Fruit fly (Drosophila melanogaster): ENCODE results near the gene CenG1A.

DNA sequence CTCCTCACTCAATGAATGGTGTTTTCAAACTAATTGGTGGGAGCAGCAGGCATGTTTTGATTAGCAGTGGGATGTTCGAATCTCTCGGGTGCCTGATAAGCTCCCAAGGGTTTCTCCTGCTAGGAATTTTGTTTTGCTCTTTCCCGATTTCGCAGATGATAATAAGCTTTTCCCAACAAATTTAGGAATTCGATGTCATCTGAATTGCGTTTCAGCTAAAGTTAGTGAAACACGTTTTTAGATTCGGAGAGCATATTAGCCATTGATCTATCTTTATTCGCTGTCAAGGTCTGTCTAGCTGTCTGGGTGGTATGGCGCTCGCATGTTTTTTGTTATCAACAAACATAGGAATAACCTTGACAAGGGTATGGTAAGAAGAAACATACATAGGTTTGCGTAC, 6.1 kb downstream of the CenG1A start, which contains the start of gene CG33307:
- no peak for TF ChIP-seq Abd-B (GFP tag; optimal IDR thresholded peaks at IDR 0.05)
- no peak for TF ChIP-seq slp2 (GFP tag; optimal IDR thresholded peaks at IDR 0.05)
- TF ChIP-seq D19B (GFP tag; optimal IDR thresholded peaks at IDR 0.05), result no peak
- TF ChIP-seq Jarid2 (GFP tag; optimal IDR thresholded peaks at IDR 0.05), result no peak
- TF ChIP-seq CG10959 (GFP tag; IDR thresholded peaks at IDR 0.05), result no peak
- TF ChIP-seq gcm (GFP tag; optimal IDR thresholded peaks at IDR 0.05), result no peak
- no peak for TF ChIP-seq so (GFP tag; IDR thresholded peaks at IDR 0.05)
- no peak for TF ChIP-seq Ssrp (tag; optimal IDR thresholded peaks at IDR 0.05)
- TF ChIP-seq CG1233 (GFP tag; optimal IDR thresholded peaks at IDR 0.05), result no peak
- no peak for TF ChIP-seq bsh (GFP tag; optimal IDR thresholded peaks at IDR 0.05)
- no peak for TF ChIP-seq HmgD (GFP tag; optimal IDR thresholded peaks at IDR 0.05)
- no peak for TF ChIP-seq Optix (GFP tag; IDR thresholded peaks at IDR 0.05)

Data from whole organism, embryonic.